Fruit fly (Drosophila melanogaster) ovary, adult (tissue): Measurements from ENCODE around the gene CG31848.

Experiments
- CG17801 ChIP-seq: fragments of 200-800 bp; optimal IDR thresholded peaks from 2 replicates; lab custom pipeline; 2019; ENCODE audit warnings: missing biosample characterization, mild to moderate bottlenecking, missing genetic modification characterization, moderate library complexity; ENCODE audit not compliant: partially characterized antibody

Gene CG31848

dm6 chr2L:13265776-13266175 is at the start of gene CG31848:
Gene CG31848 (minus strand): TSS chr2L:13265876.
- no peak for TF ChIP-seq CG17801 (GFP tag; lab: Kevin White, UChicago)

- TF ChIP-seq CG17801 (GFP tag; lab: Kevin White, UChicago), result no peak
These were observed 41.0 kb upstream of the CG31848 start, which contains the start of gene CG43779 for dm6 chr2L:13306655-13307054. Gene CG43779 (minus strand): TSS chr2L:13306755.

dm6 chr2L:13305000-13305399 is 39.3 kb upstream of the CG31848 start:
- no peak for TF ChIP-seq CG17801 (GFP tag; lab: Kevin White, UChicago)

- TF ChIP-seq CG17801 (GFP tag; lab: Kevin White, UChicago), result no peak
These were observed 38.8 kb upstream of the CG31848 start, which contains the start of gene CG16825 for dm6 chr2L:13304488-13304887. Gene CG16825 (plus strand): TSS chr2L:13304788.

dm6 chr2L:13296703-13297230 is 31.1 kb upstream of the CG31848 start:
- TF ChIP-seq CG17801 (GFP tag; lab: Kevin White, UChicago), result no peak

- TF ChIP-seq CG17801 (GFP tag; lab: Kevin White, UChicago), result no peak
These were observed 30.5 kb upstream of the CG31848 start for dm6 chr2L:13295978-13296702.

- no peak for TF ChIP-seq CG17801 (GFP tag; lab: Kevin White, UChicago)
These were observed 26.9 kb upstream of the CG31848 start, which contains the start of gene CG16824 for dm6 chr2L:13292626-13293025. Gene CG16824 (plus strand): TSS chr2L:13293009.

dm6 chr2L:13291960-13292487 is 26.3 kb upstream of the CG31848 start:
- TF ChIP-seq CG17801 (GFP tag; lab: Kevin White, UChicago), result no peak

- no peak for TF ChIP-seq CG17801 (GFP tag; lab: Kevin White, UChicago)
These were observed 25.4 kb upstream of the CG31848 start for dm6 chr2L:13291066-13291434.

dm6 chr2L:13290276-13291065 is 24.8 kb upstream of the CG31848 start:
- TF ChIP-seq CG17801 (GFP tag; lab: Kevin White, UChicago), result peak; percentile 15

dm6 chr2L:13289689-13290088 is 24.0 kb upstream of the CG31848 start, which contains the start of gene CG31729:
Gene CG31729 (plus strand): TSS chr2L:13289997.
- peak; percentile 25 for TF ChIP-seq CG17801 (GFP tag; lab: Kevin White, UChicago)

dm6 chr2L:13286456-13286855 is 20.8 kb upstream of the CG31848 start, which contains the start of the genes Drep4 and Uvrag:
Gene Drep4 (minus strand): TSS chr2L:13286462.
Gene Uvrag (plus strand): TSS chr2L:13286777.
- peak; percentile 81 for TF ChIP-seq CG17801 (GFP tag; lab: Kevin White, UChicago)

- no peak for TF ChIP-seq CG17801 (GFP tag; lab: Kevin White, UChicago)
These were observed 20.1 kb upstream of the CG31848 start for dm6 chr2L:13285791-13286190.

dm6 chr2L:13272541-13272940 is 6.9 kb upstream of the CG31848 start:
- TF ChIP-seq CG17801 (GFP tag; lab: Kevin White, UChicago), result no peak
